Worm (Caenorhabditis elegans) whole organism, L1 larva: Measurements from ENCODE around the gene F13E9.5.

Experiments
- C16A3.4 ChIP-seq: fragments of 150-350 bp; optimal IDR thresholded peaks from 2 replicates; lab custom pipeline; 2014; ENCODE audit warnings: missing biosample characterization, missing genetic modification characterization
- aha-1 ChIP-seq: fragments of 150-350 bp; optimal IDR thresholded peaks from 2 replicates; lab custom pipeline; 2014; ENCODE audit warnings: missing biosample characterization, missing genetic modification characterization
- ama-1 ChIP-seq: fragments of 150-350 bp; optimal IDR thresholded peaks from 2 replicates; lab custom pipeline; 2014
- blmp-1 ChIP-seq: fragments of 150-350 bp; optimal IDR thresholded peaks from 2 replicates; lab custom pipeline; 2014; ENCODE audit warnings: missing biosample characterization, missing genetic modification characterization
- ceh-63 ChIP-seq: fragments of 200-800 bp; sonication (Bioruptor generic); optimal IDR thresholded peaks from 2 replicates; lab custom pipeline; 2018; ENCODE audit warnings: mild to moderate bottlenecking, missing genetic modification characterization, missing compliant biosample characterization
- ceh-8 ChIP-seq: fragments of 200-800 bp; sonication (Bioruptor generic); optimal IDR thresholded peaks from 2 replicates; lab custom pipeline; 2018; ENCODE audit warnings: mild to moderate bottlenecking, missing genetic modification characterization, moderate library complexity, missing compliant biosample characterization
- ceh-82 ChIP-seq, 3 experiments: fragments of 150-350 bp in 1 of 3; sonication (generic microtip) in 2 of 3; optimal IDR thresholded peaks; 2 replicates each; lab custom pipeline; 2014 to 2017; ENCODE audit warnings: missing biosample characterization in 3 of 3, missing genetic modification characterization in 3 of 3
- ceh-90 ChIP-seq: sonication (generic microtip); optimal IDR thresholded peaks from 2 replicates; lab custom pipeline; 2016; ENCODE audit warnings: missing genetic modification characterization, missing compliant biosample characterization
- dpl-1 ChIP-seq, 3 experiments: fragments of 150-350 bp in 2 of 3; sonication (generic microtip) in 1 of 3; optimal IDR thresholded peaks; 2 replicates each; lab custom pipeline; 2014 to 2017; ENCODE audit warnings: missing biosample characterization in 3 of 3, missing genetic modification characterization in 3 of 3, missing genetic modification reagents in 3 of 3
- efl-1 ChIP-seq, 4 experiments: fragments of 150-350 bp; optimal IDR thresholded peaks in 3 of 4; peaks in 1 of 4; 1 replicate in 1 of 4; 2 replicates in 3 of 4; lab custom pipeline; 2014; ENCODE audit warnings: missing biosample characterization in 2 of 4, missing genetic modification characterization in 2 of 4, missing genetic modification reagents in 2 of 4
- fkh-8 ChIP-seq: sonication (generic microtip); optimal IDR thresholded peaks from 2 replicates; lab custom pipeline; 2016; ENCODE audit warnings: mild to moderate bottlenecking, missing genetic modification characterization, missing compliant biosample characterization
- grh-1 ChIP-seq: fragments of 200-800 bp; sonication (Bioruptor generic); IDR thresholded peaks from 2 replicates; pipeline ENCODE4 v1.3.6; 2022; ENCODE audit warnings: missing genetic modification reagents, missing genetic modification characterization, missing compliant biosample characterization
- jun-1 ChIP-seq: fragments of 150-350 bp; optimal IDR thresholded peaks from 2 replicates; lab custom pipeline; 2014; ENCODE audit warnings: missing biosample characterization, missing genetic modification reagents, missing genetic modification characterization
- lin-14 ChIP-seq: fragments of 200-800 bp; sonication (Bioruptor generic); optimal IDR thresholded peaks from 2 replicates; lab custom pipeline; 2018; ENCODE audit warnings: mild to moderate bottlenecking, missing genetic modification characterization, moderate library complexity, missing compliant biosample characterization
- lin-15B ChIP-seq: fragments of 150-350 bp; sonication (generic microtip); optimal IDR thresholded peaks from 3 replicates; lab custom pipeline; 2014; ENCODE audit warnings: missing biosample characterization, missing genetic modification characterization
- lsy-2 ChIP-seq, 2 experiments: fragments of 150-350 bp; optimal IDR thresholded peaks; 2 replicates each; lab custom pipeline; 2014; ENCODE audit warnings: missing biosample characterization in 2 of 2, missing genetic modification characterization in 2 of 2
- mdl-1 ChIP-seq, 2 experiments: fragments of 150-350 bp; optimal IDR thresholded peaks; 2 replicates each; lab custom pipeline; 2014 to 2017; ENCODE audit warnings: missing biosample characterization in 2 of 2, missing genetic modification characterization in 2 of 2, inconsistent platforms in 1 of 2
- nhr-19 ChIP-seq: fragments of 200-800 bp; sonication (Bioruptor generic); conservative IDR thresholded peaks from 2 replicates; pipeline ENCODE4 v1.3.6; 2022; ENCODE audit warnings: missing genetic modification characterization, missing compliant biosample characterization
- nhr-47 ChIP-seq: sonication (generic microtip); optimal IDR thresholded peaks from 2 replicates; lab custom pipeline; 2016; ENCODE audit warnings: mild to moderate bottlenecking, missing genetic modification characterization, moderate library complexity, missing compliant biosample characterization
- nhr-85 ChIP-seq: sonication (generic microtip); peaks from one replicate; lab custom pipeline; 2016; ENCODE audit warnings: missing genetic modification characterization, inconsistent platforms, missing compliant biosample characterization
- pqm-1 ChIP-seq: sonication (generic microtip); optimal IDR thresholded peaks from 3 replicates; lab custom pipeline; 2017; ENCODE audit warnings: missing biosample characterization, missing genetic modification characterization
- rnt-1 ChIP-seq: sonication (generic microtip); optimal IDR thresholded peaks from 2 replicates; lab custom pipeline; 2016; ENCODE audit warnings: mild to moderate bottlenecking, missing genetic modification characterization, moderate library complexity, missing compliant biosample characterization
- snpc-4 ChIP-seq: fragments of 150-350 bp; optimal IDR thresholded peaks from 2 replicates; lab custom pipeline; 2014; ENCODE audit warnings: missing biosample characterization, missing genetic modification characterization
- snu-23 ChIP-seq: sonication (generic microtip); optimal IDR thresholded peaks from 2 replicates; lab custom pipeline; 2016; ENCODE audit warnings: missing genetic modification characterization, missing compliant biosample characterization
- tbx-2 ChIP-seq: sonication (generic microtip); optimal IDR thresholded peaks from 2 replicates; lab custom pipeline; 2016; ENCODE audit warnings: missing genetic modification characterization, missing compliant biosample characterization
- unc-130 ChIP-seq: fragments of 150-350 bp; optimal IDR thresholded peaks from 2 replicates; lab custom pipeline; 2017; ENCODE audit warnings: missing biosample characterization, missing genetic modification characterization, inconsistent platforms
- unc-30 ChIP-seq: sonication (generic microtip); optimal IDR thresholded peaks from 2 replicates; lab custom pipeline; 2017; ENCODE audit warnings: missing biosample characterization, missing genetic modification characterization
- unc-86 ChIP-seq: sonication (generic microtip); optimal IDR thresholded peaks from 2 replicates; lab custom pipeline; 2016; ENCODE audit warnings: missing genetic modification characterization, missing compliant biosample characterization
- vab-15 ChIP-seq: sonication (generic microtip); optimal IDR thresholded peaks from 2 replicates; lab custom pipeline; 2017; ENCODE audit warnings: missing genotype, mild to moderate bottlenecking, missing genetic modification characterization, missing compliant biosample characterization
- ztf-4 ChIP-seq: fragments of 150-350 bp; optimal IDR thresholded peaks from 2 replicates; lab custom pipeline; 2014; ENCODE audit warnings: missing biosample characterization, missing genetic modification characterization

F13E9.5 gene

DNA sequence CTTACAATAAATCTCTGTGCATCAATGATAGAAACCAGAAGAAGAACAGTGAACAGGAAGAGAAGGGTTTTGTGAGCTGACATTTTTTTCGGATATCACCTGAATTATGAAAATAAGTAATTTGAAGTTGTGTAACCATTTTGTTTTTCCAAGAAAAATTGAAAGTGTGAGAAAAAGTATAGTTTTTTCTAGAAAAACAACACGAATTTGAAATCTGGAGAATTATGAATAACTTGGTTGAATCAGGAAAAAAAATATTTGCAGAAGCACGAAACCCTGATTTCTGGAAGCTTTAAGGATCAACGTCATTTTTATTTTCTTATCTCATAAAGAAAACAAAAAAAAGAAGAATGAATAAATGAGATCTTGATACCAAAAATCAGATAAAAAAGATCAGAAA is 9.6 kb downstream of the F13E9.5 start, which contains the start of gene F13E9.12:
Gene F13E9.12 (minus strand): TSS at position 101 of the 400 bp plus-strand sequence.
- TF ChIP-seq unc-130 (tag; lab: Kevin White, UChicago) (no peak), tbx-2 (tag; lab: Kevin White, UChicago) (no peak)
- TF ChIP-seq, all 84 proteins: peak for 0

DNA sequence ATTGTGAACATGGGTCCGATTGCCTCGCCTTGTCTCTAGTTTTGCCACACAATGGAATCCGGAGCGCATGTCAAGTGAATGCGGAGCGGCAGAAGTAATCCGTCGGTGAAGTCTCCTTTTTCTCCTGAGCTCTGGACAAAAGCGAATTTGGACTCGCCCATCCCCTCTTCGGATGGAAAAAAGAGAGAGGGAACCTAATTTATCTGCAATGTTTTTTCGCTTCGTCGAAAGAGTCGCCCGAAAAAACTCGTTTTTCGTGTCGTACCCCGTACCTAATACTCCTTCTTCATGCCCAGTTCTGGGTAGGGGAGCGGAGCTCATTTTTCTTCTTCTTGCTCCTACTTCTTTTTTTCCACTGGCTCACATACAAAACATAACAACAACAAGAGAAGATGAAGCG is 14.0 kb downstream of the F13E9.5 start:
- TF ChIP-seq aha-1 (no peak), jun-1 (no peak), grh-1 (GFP tag; lab: Robert Waterston, UW) (no peak), ceh-90 (tag; lab: Kevin White, UChicago) (no peak), snu-23 (GFP tag; lab: Kevin White, UChicago) (no peak), lin-14 (GFP tag; lab: Kevin White, UChicago) (peak; percentile 54), nhr-19 (no peak), efl-1 (optimal IDR thresholded peaks at IDR 0.05; lab: Kevin White, UChicago) (no peak), efl-1 (GFP tag; optimal IDR thresholded peaks at IDR 0.05 in 1 of 2; lab: Kevin White, UChicago) (peak in 1 of 2 experiments; percentile 44)

- no peak for TF ChIP-seq nhr-85 (tag; lab: Kevin White, UChicago)
- no peak for TF ChIP-seq lin-15B (tag; lab: Kevin White, UChicago)
- no peak for TF ChIP-seq ama-1 (lab: Kevin White, UChicago)
- no peak for TF ChIP-seq jun-1
- TF ChIP-seq ceh-63 (GFP tag; lab: Kevin White, UChicago) = no peak
- no peak for TF ChIP-seq C16A3.4 (tag; lab: Kevin White, UChicago)
- TF ChIP-seq dpl-1 (GFP tag; optimal IDR thresholded peaks at IDR 0.05; lab: Kevin White, UChicago) = no peak
- TF ChIP-seq fkh-8 (tag; lab: Kevin White, UChicago) = no peak
- no peak for TF ChIP-seq vab-15 (tag; lab: Kevin White, UChicago)
- no peak for TF ChIP-seq nhr-19
Observed at ce11 chrIV:10869642-10870041, 14.5 kb downstream of the F13E9.5 start.

- no peak for TF ChIP-seq ztf-4 (tag; lab: Kevin White, UChicago)
- peak in 1 of 3 experiments; percentile 43 for TF ChIP-seq ceh-82 (tag; optimal IDR thresholded peaks at IDR 0.05; lab: Kevin White, UChicago)
- peak; percentile 4 for TF ChIP-seq rnt-1 (tag; lab: Kevin White, UChicago)
- TF ChIP-seq nhr-47 = peak; percentile 2
- peak; percentile 74 for TF ChIP-seq lin-14 (GFP tag; lab: Kevin White, UChicago)
- peak; percentile 15 for TF ChIP-seq tbx-2 (tag; lab: Kevin White, UChicago)
Observed at ce11 chrIV:10868629-10869251, 15.4 kb downstream of the F13E9.5 start, which contains the start of gene F13E9.11. TSS of gene F13E9.11 (minus strand) at chrIV:10869135.

DNA sequence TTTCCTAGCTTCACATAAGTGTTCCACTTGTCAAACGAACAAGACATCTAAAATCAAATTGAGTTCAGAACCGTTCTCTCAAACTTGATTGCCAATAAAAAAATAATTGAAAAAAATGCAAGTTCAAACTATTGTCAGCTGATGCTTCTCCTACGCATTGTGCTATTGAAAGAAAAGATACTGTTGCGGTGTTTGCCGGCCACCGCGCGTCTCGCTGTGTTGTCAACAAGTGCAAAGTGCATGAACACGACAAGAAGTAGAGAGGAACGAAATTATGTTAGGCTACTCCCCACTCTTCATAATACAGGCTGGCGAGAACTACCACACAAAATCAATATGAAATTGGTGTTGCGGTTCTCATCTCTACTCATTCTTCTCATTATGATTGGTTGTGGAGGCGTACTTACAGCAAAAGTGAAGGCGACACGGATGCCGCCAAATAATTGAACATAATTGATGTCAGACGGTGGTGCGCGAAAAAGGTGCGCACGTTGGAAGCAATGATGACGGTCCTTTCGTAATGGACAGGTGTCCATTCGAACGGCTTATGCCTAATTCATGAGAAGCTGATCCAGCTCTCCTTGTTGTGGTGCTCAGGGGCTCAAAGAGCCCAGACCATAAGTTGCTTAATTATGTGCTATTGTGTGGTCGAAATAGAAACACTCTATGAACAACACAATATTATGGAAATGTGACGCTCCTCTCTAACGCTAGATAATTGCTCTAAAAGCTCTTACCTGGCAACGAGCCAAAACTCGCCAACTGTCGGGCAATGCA is 16.6 kb downstream of the F13E9.5 start:
- no peak for TF ChIP-seq efl-1 (optimal IDR thresholded peaks at IDR 0.05; lab: Kevin White, UChicago)
- peak in 1 of 2 experiments; percentile 59 for TF ChIP-seq efl-1 (GFP tag; optimal IDR thresholded peaks at IDR 0.05 in 1 of 2; lab: Kevin White, UChicago)
- no peak for TF ChIP-seq unc-86 (tag; lab: Kevin White, UChicago)
- no peak for TF ChIP-seq C16A3.4 (tag; lab: Kevin White, UChicago)
- TF ChIP-seq blmp-1 (tag; lab: Kevin White, UChicago) = no peak
- no peak for TF ChIP-seq unc-30

ce11 chrIV:10864031-10864430 is 20.1 kb downstream of the F13E9.5 start, which contains the start of gene nish-1:
TSS of gene nish-1 (plus strand) at chrIV:10864331.
- TF ChIP-seq ceh-8 (no peak), pqm-1 (tag; lab: Kevin White, UChicago) (no peak)

- no peak for TF ChIP-seq snpc-4 (tag; lab: Kevin White, UChicago)
- no peak for TF ChIP-seq C16A3.4 (tag; lab: Kevin White, UChicago)
- TF ChIP-seq lsy-2 (tag; optimal IDR thresholded peaks at IDR 0.05; lab: Kevin White, UChicago) = no peak
- no peak for TF ChIP-seq efl-1 (optimal IDR thresholded peaks at IDR 0.05; lab: Kevin White, UChicago)
- TF ChIP-seq efl-1 (GFP tag; optimal IDR thresholded peaks at IDR 0.05 in 1 of 2; lab: Kevin White, UChicago) = peak in 1 of 2 experiments; percentile 41
- TF ChIP-seq mdl-1 (tag; optimal IDR thresholded peaks at IDR 0.05; lab: Kevin White, UChicago) = no peak
Observed at ce11 chrIV:10861102-10861501, 23.1 kb downstream of the F13E9.5 start, which contains the start of gene rbm-22. TSS of gene rbm-22 (plus strand) at chrIV:10861402.
